Worm (Caenorhabditis elegans): Measurements from ENCODE around the gene ZK355.3.

DNA sequence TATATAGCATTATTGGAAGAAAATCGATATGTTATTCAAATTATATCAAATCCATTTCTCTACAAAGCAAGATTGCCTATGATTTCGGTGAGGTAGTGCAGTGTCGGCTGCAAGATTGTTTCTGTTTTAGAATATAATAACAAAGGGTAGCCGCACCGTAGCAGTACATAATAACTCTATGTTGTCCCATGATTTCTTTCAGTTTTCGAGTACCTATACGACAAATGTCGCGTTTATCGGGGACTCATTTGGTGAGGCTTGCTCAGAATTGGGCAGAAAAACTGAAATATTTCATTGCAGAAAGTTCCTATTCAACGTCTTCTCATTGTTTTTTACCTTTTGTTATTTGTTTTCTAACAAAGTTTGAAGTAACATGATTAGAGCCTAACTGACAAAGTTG, 19.0 kb upstream of the ZK355.3 start, which contains the start of gene srw-79:
- no peak for TF ChIP-seq dve-1 (tag; optimal IDR thresholded peaks at IDR 0.05; ENCODE audit: insufficient read depth)
- no peak for TF ChIP-seq T26A8.4 (GFP tag; IDR thresholded peaks at IDR 0.05)
- TF ChIP-seq nhr-11 (tag; optimal IDR thresholded peaks at IDR 0.05) = no peak
- TF ChIP-seq ces-1 (GFP tag; optimal IDR thresholded peaks at IDR 0.05) = no peak
- TF ChIP-seq nhr-25 (tag; optimal IDR thresholded peaks at IDR 0.05; ENCODE audit: borderline replicate concordance, insufficient read depth) = no peak
- no peak for TF ChIP-seq Y105C5A.15 (GFP tag; IDR thresholded peaks at IDR 0.05)
- no peak for TF ChIP-seq skn-1 (tag; optimal IDR thresholded peaks at IDR 0.05)
